Fruit fly (Drosophila melanogaster): ENCODE measurements around the gene CG42467.

dm6 chr2L:3731055-3731454, 30.0 kb downstream of the CG42467 start:
- TF ChIP-seq Sin3A (optimal IDR thresholded peaks at IDR 0.05), result no peak
- no peak for TF ChIP-seq psq (optimal IDR thresholded peaks at IDR 0.05)
- no peak for TF ChIP-seq ttk (optimal IDR thresholded peaks at IDR 0.05)
- no peak for TF ChIP-seq Myc (optimal IDR thresholded peaks at IDR 0.05)

Data from Kc167 (cell line).